Worm (Caenorhabditis elegans) whole organism, mixed stage, embryonic: Measurements from ENCODE around the gene acp-5.

ENCODE experiments used
- blmp-1 ChIP-seq: fragments of 150-350 bp; optimal IDR thresholded peaks from 2 replicates; lab custom pipeline; 2014; ENCODE audit warnings: missing biosample characterization, missing genetic modification characterization
- ceh-83 ChIP-seq: fragments of 200-800 bp; sonication (Bioruptor generic); optimal IDR thresholded peaks from 2 replicates; lab custom pipeline; 2018; ENCODE audit warnings: mild to moderate bottlenecking, missing genetic modification characterization, missing compliant biosample characterization
- elt-3 ChIP-seq: fragments of 150-350 bp; optimal IDR thresholded peaks from 2 replicates; lab custom pipeline; 2014; ENCODE audit warnings: missing biosample characterization, missing genetic modification characterization
- ham-2 ChIP-seq: fragments of 200-800 bp; sonication (Bioruptor generic); optimal IDR thresholded peaks from 2 replicates; lab custom pipeline; 2018; ENCODE audit warnings: mild to moderate bottlenecking, missing genetic modification characterization, missing compliant biosample characterization
- lin-13 ChIP-seq: fragments of 150-350 bp; optimal IDR thresholded peaks from 2 replicates; lab custom pipeline; 2014; ENCODE audit warnings: missing biosample characterization, missing genetic modification characterization
- mep-1 ChIP-seq: fragments of 150-350 bp; optimal IDR thresholded peaks from 2 replicates; lab custom pipeline; 2017; ENCODE audit warnings: missing biosample characterization, missing genetic modification reagents, missing genetic modification characterization, inconsistent platforms
- nhr-237 ChIP-seq: fragments of 150-350 bp; optimal IDR thresholded peaks from 2 replicates; lab custom pipeline; 2014; ENCODE audit warnings: missing biosample characterization, missing genetic modification characterization
- nhr-76 ChIP-seq: sonication (generic microtip); optimal IDR thresholded peaks from 2 replicates; lab custom pipeline; 2017; ENCODE audit warnings: missing biosample characterization, missing genetic modification characterization
- snpc-4 ChIP-seq: fragments of 150-350 bp; optimal IDR thresholded peaks from 2 replicates; lab custom pipeline; 2014; ENCODE audit warnings: missing biosample characterization, missing genetic modification characterization
- unc-120 ChIP-seq: sonication (generic microtip); optimal IDR thresholded peaks from 2 replicates; lab custom pipeline; 2017; ENCODE audit warnings: missing genetic modification characterization, missing compliant biosample characterization; ENCODE audit not compliant: poor library complexity, severe bottlenecking
- unc-62 ChIP-seq: fragments of 150-350 bp; optimal IDR thresholded peaks from 2 replicates; lab custom pipeline; 2014; ENCODE audit warnings: missing biosample characterization, missing genetic modification reagents, missing genetic modification characterization
- ztf-11 ChIP-seq: fragments of 150-350 bp; optimal IDR thresholded peaks from 2 replicates; lab custom pipeline; 2014; ENCODE audit warnings: missing biosample characterization, missing genetic modification characterization

DNA sequence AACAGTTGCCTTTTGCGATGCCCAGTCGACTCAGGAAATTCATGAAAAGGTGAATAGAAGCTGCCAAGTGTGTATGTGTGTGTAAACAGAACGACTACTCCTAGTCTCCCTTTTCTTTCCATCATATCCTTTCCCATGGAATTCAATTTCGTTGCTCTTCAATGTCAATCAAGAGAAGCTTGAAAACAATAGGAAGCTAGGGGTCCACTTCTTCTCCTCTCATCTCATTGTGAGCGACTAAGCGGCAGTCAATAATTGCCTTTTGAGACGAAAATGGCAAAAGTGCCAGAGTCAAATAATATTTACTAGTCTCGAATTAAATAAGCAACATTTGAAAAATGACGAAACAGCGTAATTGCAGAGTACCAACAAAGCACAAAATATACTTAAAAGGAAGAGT is 40.4 kb downstream of the acp-5 start:
- no peak for TF ChIP-seq lin-13
- no peak for TF ChIP-seq snpc-4 (tag; lab: Kevin White, UChicago)
- TF ChIP-seq elt-3: no peak
- TF ChIP-seq nhr-237 (tag; lab: Kevin White, UChicago): no peak
- no peak for TF ChIP-seq ceh-83
- no peak for TF ChIP-seq nhr-76 (tag; lab: Kevin White, UChicago)
- TF ChIP-seq ham-2: no peak
- TF ChIP-seq blmp-1 (tag; lab: Kevin White, UChicago): no peak
- no peak for TF ChIP-seq unc-62 (GFP tag; lab: Kevin White, UChicago)
- TF ChIP-seq ztf-11 (tag; lab: Kevin White, UChicago): no peak
- no peak for TF ChIP-seq unc-120 (tag; lab: Kevin White, UChicago)
- no peak for TF ChIP-seq mep-1 (tag; lab: Kevin White, UChicago)
